Worm (Caenorhabditis elegans) whole organism, mixed stage, embryonic: ENCODE results near the gene clec-45.

Source experiments
- M03D4.4 ChIP-seq: sonication (generic microtip); optimal IDR thresholded peaks from 2 replicates; lab custom pipeline; 2017; ENCODE audit warnings: mild to moderate bottlenecking, missing genetic modification characterization, missing compliant biosample characterization
- bed-3 ChIP-seq: fragments of 200-800 bp; sonication (Bioruptor generic); optimal IDR thresholded peaks from 3 replicates; lab custom pipeline; 2018; ENCODE audit warnings: mild to moderate bottlenecking, missing genetic modification characterization, moderate library complexity, missing compliant biosample characterization
- blmp-1 ChIP-seq: fragments of 150-350 bp; optimal IDR thresholded peaks from 2 replicates; lab custom pipeline; 2014; ENCODE audit warnings: missing biosample characterization, missing genetic modification characterization
- ceh-39 ChIP-seq: fragments of 150-350 bp; optimal IDR thresholded peaks from 2 replicates; lab custom pipeline; 2014; ENCODE audit warnings: missing biosample characterization, missing genetic modification characterization
- ceh-43 ChIP-seq: fragments of 200-800 bp; sonication (Bioruptor generic); optimal IDR thresholded peaks from 2 replicates; lab custom pipeline; 2018; ENCODE audit warnings: mild to moderate bottlenecking, missing genetic modification characterization, moderate library complexity, missing compliant biosample characterization
- ceh-83 ChIP-seq: fragments of 200-800 bp; sonication (Bioruptor generic); optimal IDR thresholded peaks from 2 replicates; lab custom pipeline; 2018; ENCODE audit warnings: mild to moderate bottlenecking, missing genetic modification characterization, missing compliant biosample characterization
- ces-1 ChIP-seq: fragments of 150-350 bp; optimal IDR thresholded peaks from 2 replicates; lab custom pipeline; 2014; ENCODE audit warnings: missing biosample characterization, missing genetic modification reagents, missing genetic modification characterization
- cnd-1 ChIP-seq: fragments of 200-800 bp; sonication (Bioruptor generic); optimal IDR thresholded peaks from 2 replicates; lab custom pipeline; 2018; ENCODE audit warnings: mild to moderate bottlenecking, missing genetic modification characterization, missing compliant biosample characterization
- drap-1 ChIP-seq: fragments of 200-800 bp; sonication (Bioruptor generic); optimal IDR thresholded peaks from 3 replicates; lab custom pipeline; 2018; ENCODE audit warnings: mild to moderate bottlenecking, missing genetic modification characterization, missing compliant biosample characterization
- elt-3 ChIP-seq: fragments of 150-350 bp; optimal IDR thresholded peaks from 2 replicates; lab custom pipeline; 2014; ENCODE audit warnings: missing biosample characterization, missing genetic modification characterization
- flh-1 ChIP-seq: fragments of 200-800 bp; sonication (Bioruptor generic); optimal IDR thresholded peaks from 2 replicates; lab custom pipeline; 2018; ENCODE audit warnings: mild to moderate bottlenecking, missing genetic modification characterization, moderate library complexity, missing compliant biosample characterization
- ham-2 ChIP-seq: fragments of 200-800 bp; sonication (Bioruptor generic); optimal IDR thresholded peaks from 2 replicates; lab custom pipeline; 2018; ENCODE audit warnings: mild to moderate bottlenecking, missing genetic modification characterization, missing compliant biosample characterization
- hlh-1 ChIP-seq: fragments of 150-350 bp; optimal IDR thresholded peaks from 2 replicates; lab custom pipeline; 2014; ENCODE audit warnings: missing biosample characterization, missing genetic modification reagents, missing genetic modification characterization
- lin-13 ChIP-seq: fragments of 150-350 bp; optimal IDR thresholded peaks from 2 replicates; lab custom pipeline; 2014; ENCODE audit warnings: missing biosample characterization, missing genetic modification characterization
- lin-32 ChIP-seq: fragments of 200-800 bp; sonication (Bioruptor generic); optimal IDR thresholded peaks from 2 replicates; lab custom pipeline; 2018; ENCODE audit warnings: mild to moderate bottlenecking, missing genetic modification characterization, missing compliant biosample characterization
- lsy-2 ChIP-seq: fragments of 150-350 bp; optimal IDR thresholded peaks from 2 replicates; lab custom pipeline; 2014; ENCODE audit warnings: missing biosample characterization, missing genetic modification characterization
- mls-2 ChIP-seq: sonication (generic microtip); optimal IDR thresholded peaks from 2 replicates; lab custom pipeline; 2016; ENCODE audit warnings: mild to moderate bottlenecking, missing genetic modification characterization, moderate library complexity, missing compliant biosample characterization
- nhr-12 ChIP-seq: fragments of 150-350 bp; optimal IDR thresholded peaks from 2 replicates; lab custom pipeline; 2014; ENCODE audit warnings: missing biosample characterization, missing genetic modification characterization
- nhr-2 ChIP-seq: fragments of 150-350 bp; optimal IDR thresholded peaks from 2 replicates; lab custom pipeline; 2014; ENCODE audit warnings: missing biosample characterization, missing genetic modification characterization
- nhr-237 ChIP-seq: fragments of 150-350 bp; optimal IDR thresholded peaks from 2 replicates; lab custom pipeline; 2014; ENCODE audit warnings: missing biosample characterization, missing genetic modification characterization
- nhr-28 ChIP-seq: fragments of 150-350 bp; optimal IDR thresholded peaks from 2 replicates; lab custom pipeline; 2014; ENCODE audit warnings: missing biosample characterization, missing genetic modification characterization
- nhr-76 ChIP-seq: sonication (generic microtip); optimal IDR thresholded peaks from 2 replicates; lab custom pipeline; 2017; ENCODE audit warnings: missing biosample characterization, missing genetic modification characterization
- pha-4 ChIP-seq: fragments of 150-350 bp; optimal IDR thresholded peaks from 2 replicates; lab custom pipeline; 2018; ENCODE audit warnings: missing biosample characterization, missing genetic modification reagents, missing genetic modification characterization
- sem-2 ChIP-seq: fragments of 200-800 bp; sonication (Bioruptor generic); optimal IDR thresholded peaks from 2 replicates; lab custom pipeline; 2018; ENCODE audit warnings: mild to moderate bottlenecking, missing genetic modification characterization, missing compliant biosample characterization
- snpc-4 ChIP-seq: fragments of 150-350 bp; optimal IDR thresholded peaks from 2 replicates; lab custom pipeline; 2014; ENCODE audit warnings: missing biosample characterization, missing genetic modification characterization
- unc-39 ChIP-seq: fragments of 150-350 bp; optimal IDR thresholded peaks from 2 replicates; lab custom pipeline; 2014; ENCODE audit warnings: missing biosample characterization, missing genetic modification characterization
- unc-62 ChIP-seq: fragments of 150-350 bp; optimal IDR thresholded peaks from 2 replicates; lab custom pipeline; 2014; ENCODE audit warnings: missing biosample characterization, missing genetic modification reagents, missing genetic modification characterization
- ztf-11 ChIP-seq: fragments of 150-350 bp; optimal IDR thresholded peaks from 2 replicates; lab custom pipeline; 2014; ENCODE audit warnings: missing biosample characterization, missing genetic modification characterization

The clec-45 gene

DNA sequence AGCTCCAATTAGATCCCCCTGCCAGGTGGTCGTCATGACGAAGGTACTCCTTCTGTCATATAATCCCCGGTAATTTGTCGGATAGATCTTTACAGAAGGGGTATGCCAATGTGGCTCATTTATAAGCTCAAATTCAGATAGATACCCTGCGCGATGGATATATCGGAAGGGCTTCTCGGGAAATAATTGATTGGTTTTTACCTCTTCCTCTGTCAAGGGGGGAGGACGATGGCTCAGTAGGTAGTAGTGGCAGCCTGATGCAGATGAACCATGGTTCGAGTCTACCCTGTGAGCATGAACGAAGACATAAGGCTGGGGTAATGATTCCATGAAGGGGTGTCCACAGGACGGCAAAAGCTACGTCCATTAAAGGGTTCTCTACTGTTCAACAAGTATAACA lies 9.2 kb downstream of the clec-45 start:
- TF ChIP-seq nhr-2 (tag; lab: Kevin White, UChicago) (no peak), cnd-1 (tag; lab: Kevin White, UChicago) (no peak), sem-2 (GFP tag; lab: Kevin White, UChicago) (no peak), lin-32 (GFP tag; lab: Kevin White, UChicago) (no peak), lsy-2 (tag; lab: Kevin White, UChicago) (no peak), ham-2 (GFP tag; lab: Kevin White, UChicago) (no peak), ceh-39 (tag; lab: Kevin White, UChicago) (no peak), drap-1 (GFP tag; lab: Kevin White, UChicago) (no peak), mls-2 (tag; lab: Kevin White, UChicago) (no peak), elt-3 (tag; lab: Kevin White, UChicago) (no peak), blmp-1 (tag; lab: Kevin White, UChicago) (no peak), nhr-28 (tag; lab: Kevin White, UChicago) (no peak), ceh-83 (no peak), flh-1 (GFP tag; lab: Kevin White, UChicago) (no peak), ces-1 (no peak), unc-39 (tag; lab: Kevin White, UChicago) (no peak), nhr-76 (tag; lab: Kevin White, UChicago) (no peak)

DNA sequence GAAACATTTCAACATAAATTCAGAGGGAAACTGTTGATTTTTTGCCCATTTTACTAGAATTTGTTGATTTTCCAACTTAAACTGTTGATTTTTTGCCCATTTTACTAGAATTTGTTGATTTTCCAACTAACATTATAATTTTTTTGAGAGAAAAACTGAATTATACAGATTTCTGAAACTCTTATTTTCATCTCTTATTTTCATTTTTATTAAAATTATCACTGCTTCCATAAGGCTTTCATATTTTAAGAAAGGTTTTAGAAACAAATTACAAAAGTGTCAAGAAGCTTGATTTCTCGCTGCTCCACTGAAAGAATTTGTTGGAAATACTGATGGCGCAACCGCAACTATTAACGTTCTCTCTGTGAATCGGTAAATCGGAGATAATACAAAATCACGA lies 12.1 kb downstream of the clec-45 start:
- TF ChIP-seq flh-1 (GFP tag; lab: Kevin White, UChicago) (no peak), hlh-1 (tag; lab: Kevin White, UChicago) (no peak), cnd-1 (tag; lab: Kevin White, UChicago) (no peak), snpc-4 (tag; lab: Kevin White, UChicago) (no peak), nhr-12 (tag; lab: Kevin White, UChicago) (no peak)

DNA sequence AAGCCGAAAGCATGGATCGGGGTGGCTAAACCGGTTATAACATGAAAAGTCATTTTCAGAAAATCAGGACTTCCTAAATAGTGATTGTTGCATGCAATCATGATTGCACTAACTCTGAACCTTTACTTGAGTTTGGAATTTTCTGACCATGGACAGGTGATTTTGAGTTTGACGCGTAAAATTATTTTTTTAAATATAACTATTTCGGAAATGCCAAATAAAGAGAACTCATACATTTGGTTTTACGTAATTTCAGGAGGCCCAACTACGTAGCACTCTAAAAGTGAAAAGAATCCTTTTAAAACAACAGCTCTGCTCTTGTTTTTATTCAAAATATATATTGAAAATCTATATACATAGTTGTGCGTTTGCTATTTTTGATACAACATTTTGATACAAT lies 13.9 kb downstream of the clec-45 start, which contains the start of gene srh-234:
Gene srh-234 (minus strand): TSS at position 101 of the 400 bp plus-strand sequence.
- TF ChIP-seq lin-13 (tag; lab: Kevin White, UChicago): no peak

DNA sequence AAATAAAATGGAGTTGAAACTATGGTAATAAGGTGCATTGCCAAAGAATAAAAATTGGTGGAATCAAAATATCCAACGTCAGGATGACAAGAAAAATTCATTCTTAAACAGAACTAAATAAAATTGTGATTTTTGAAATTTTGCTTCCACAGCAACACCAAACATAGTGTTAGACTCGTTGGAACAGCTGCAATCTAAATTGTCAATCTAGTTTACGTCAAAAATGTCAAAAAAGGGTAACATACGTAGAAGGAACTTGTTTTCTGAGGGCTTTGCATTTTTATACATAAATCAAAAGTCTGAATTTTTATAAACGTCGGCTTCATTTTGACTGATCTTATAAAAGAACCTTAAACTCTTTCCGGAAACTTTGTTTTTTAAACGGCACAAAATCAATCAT lies 15.7 kb downstream of the clec-45 start, which contains the start of gene srh-200:
Gene srh-200 (minus strand): TSS at position 101 of the 400 bp plus-strand sequence.
- TF ChIP-seq snpc-4 (tag; lab: Kevin White, UChicago) (no peak), nhr-237 (tag; lab: Kevin White, UChicago) (no peak), bed-3 (no peak), unc-62 (GFP tag; lab: Kevin White, UChicago) (no peak), nhr-2 (tag; lab: Kevin White, UChicago) (no peak), ceh-43 (no peak)
- TF ChIP-seq, all 35 proteins: peak for 0

DNA sequence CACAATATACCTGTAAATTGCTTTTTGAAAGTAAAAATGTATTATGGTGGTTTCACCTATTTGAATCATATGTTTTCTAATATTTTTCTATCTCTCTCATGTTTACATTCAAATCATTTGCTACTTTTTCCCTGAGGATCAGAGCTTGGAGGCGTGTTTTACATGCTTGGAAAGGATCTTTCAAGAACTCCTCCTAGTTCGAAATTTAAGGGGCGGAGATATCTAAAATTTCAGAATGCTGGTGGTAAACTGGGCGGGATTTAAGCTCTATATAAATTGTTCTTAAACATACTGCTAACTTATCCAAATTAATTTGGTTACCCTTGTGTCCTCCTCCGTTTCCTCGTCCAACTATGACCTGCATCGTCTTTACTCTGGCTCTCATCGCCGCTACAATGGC lies 30.0 kb downstream of the clec-45 start, which contains the start of gene C12D5.5:
Gene C12D5.5 (plus strand): TSS at position 301 of the 400 bp plus-strand sequence.
- TF ChIP-seq pha-4 (tag; lab: Kevin White, UChicago) (no peak), ztf-11 (tag; lab: Kevin White, UChicago) (no peak), unc-39 (tag; lab: Kevin White, UChicago) (no peak), drap-1 (GFP tag; lab: Kevin White, UChicago) (no peak), lin-13 (tag; lab: Kevin White, UChicago) (no peak), flh-1 (GFP tag; lab: Kevin White, UChicago) (no peak)

DNA sequence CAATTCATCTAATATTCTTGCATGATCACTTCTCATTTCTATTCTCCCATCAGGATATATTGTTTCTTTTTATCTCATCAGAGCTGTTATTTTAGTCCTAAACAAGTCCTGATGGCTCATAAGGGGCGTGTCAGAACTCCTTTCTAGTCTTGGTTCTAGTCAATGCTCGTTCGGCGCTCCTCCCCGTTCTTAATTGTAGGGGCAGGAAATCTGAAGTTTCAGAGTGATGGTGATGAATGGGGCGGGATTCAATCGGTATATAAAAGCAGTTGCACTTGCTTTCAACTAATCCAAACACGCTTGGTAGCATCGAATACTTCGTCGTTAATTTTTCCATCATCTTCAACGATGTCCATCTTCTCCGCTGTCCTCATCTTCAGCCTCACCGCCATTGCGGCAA lies 34.4 kb downstream of the clec-45 start, which contains the start of gene C12D5.4:
Gene C12D5.4 (plus strand): TSS at position 301 of the 400 bp plus-strand sequence.
- TF ChIP-seq mls-2 (tag; lab: Kevin White, UChicago) (no peak), sem-2 (GFP tag; lab: Kevin White, UChicago) (no peak), snpc-4 (tag; lab: Kevin White, UChicago) (no peak), M03D4.4 (tag; lab: Kevin White, UChicago) (no peak), ham-2 (GFP tag; lab: Kevin White, UChicago) (no peak), ztf-11 (tag; lab: Kevin White, UChicago) (no peak), lin-13 (tag; lab: Kevin White, UChicago) (no peak), hlh-1 (tag; lab: Kevin White, UChicago) (no peak), flh-1 (GFP tag; lab: Kevin White, UChicago) (no peak), lin-32 (GFP tag; lab: Kevin White, UChicago) (no peak), drap-1 (GFP tag; lab: Kevin White, UChicago) (no peak), pha-4 (tag; lab: Kevin White, UChicago) (no peak)
